Fruit fly (Drosophila melanogaster) whole organism, prepupa: ENCODE results near the gene Ance-2.

Experiments used
- Blimp-1 ChIP-seq: fragments of 200-800 bp; sonication (Bioruptor generic); optimal IDR thresholded peaks from 3 replicates; lab custom pipeline; 2017; ENCODE audit warnings: missing biosample characterization, missing genetic modification characterization, mild to moderate bottlenecking, moderate library complexity, missing genetic modification reagents
- CG10631 ChIP-seq: fragments of 200-800 bp; sonication (Bioruptor generic); optimal IDR thresholded peaks from 2 replicates; lab custom pipeline; 2016; ENCODE audit warnings: missing biosample characterization, missing genetic modification characterization
- CG11762 ChIP-seq: fragments of 200-800 bp; sonication (Bioruptor generic); optimal IDR thresholded peaks from 3 replicates; lab custom pipeline; 2016; ENCODE audit warnings: missing biosample characterization, missing genetic modification characterization; ENCODE audit not compliant: insufficient read depth
- CG15336 ChIP-seq: fragments of 200-800 bp; sonication (Bioruptor generic); IDR thresholded peaks from 2 replicates; pipeline ENCODE4 v1.3.6; 2022; ENCODE audit warnings: missing biosample characterization, missing genetic modification characterization
- CG1621 ChIP-seq: fragments of 200-800 bp; sonication (Bioruptor generic); optimal IDR thresholded peaks from 3 replicates; lab custom pipeline; 2018; ENCODE audit warnings: missing biosample characterization, mild to moderate bottlenecking, missing genetic modification characterization
- CG16779 ChIP-seq: fragments of 200-800 bp; sonication (Bioruptor generic); optimal IDR thresholded peaks from 3 replicates; lab custom pipeline; 2017; ENCODE audit warnings: missing biosample characterization, mild to moderate bottlenecking, missing genetic modification characterization
- CG3032 ChIP-seq: fragments of 200-800 bp; optimal IDR thresholded peaks from 2 replicates; lab custom pipeline; 2019; ENCODE audit warnings: missing biosample characterization, mild to moderate bottlenecking, missing genetic modification characterization, moderate library complexity
- CG3919 ChIP-seq: fragments of 200-800 bp; sonication (Bioruptor generic); optimal IDR thresholded peaks from 3 replicates; lab custom pipeline; 2016; ENCODE audit warnings: missing biosample characterization, missing genetic modification characterization
- CG4318 ChIP-seq: fragments of 200-800 bp; sonication (Bioruptor generic); optimal IDR thresholded peaks from 3 replicates; lab custom pipeline; 2017; ENCODE audit warnings: missing biosample characterization, mild to moderate bottlenecking, missing genetic modification characterization
- CG6276 ChIP-seq: fragments of 200-800 bp; sonication (Bioruptor generic); optimal IDR thresholded peaks from 2 replicates; lab custom pipeline; 2017; ENCODE audit warnings: missing biosample characterization, mild to moderate bottlenecking, missing genetic modification characterization
- CG6792 ChIP-seq: fragments of 200-800 bp; sonication (Bioruptor generic); optimal IDR thresholded peaks from 3 replicates; lab custom pipeline; 2016; ENCODE audit warnings: missing biosample characterization, missing genetic modification characterization
- CG6808 ChIP-seq: fragments of 200-800 bp; sonication (Bioruptor generic); optimal IDR thresholded peaks from 3 replicates; lab custom pipeline; 2017; ENCODE audit warnings: missing biosample characterization, missing genetic modification characterization, mild to moderate bottlenecking, moderate library complexity, missing genetic modification reagents
- CG6854 ChIP-seq: fragments of 200-800 bp; sonication (Bioruptor generic); optimal IDR thresholded peaks from 2 replicates; lab custom pipeline; 2017; ENCODE audit warnings: missing biosample characterization, mild to moderate bottlenecking, missing genetic modification characterization
- CG7368 ChIP-seq: fragments of 200-800 bp; sonication (Bioruptor generic); optimal IDR thresholded peaks from 3 replicates; lab custom pipeline; 2016; ENCODE audit warnings: missing biosample characterization, missing genetic modification characterization
- CG8119 ChIP-seq: fragments of 200-800 bp; sonication (Bioruptor generic); IDR thresholded peaks from 3 replicates; pipeline ENCODE4 v1.3.6; 2022; ENCODE audit warnings: missing biosample characterization, missing genetic modification characterization
- CG8319 ChIP-seq: fragments of 200-800 bp; sonication (Bioruptor generic); optimal IDR thresholded peaks from 3 replicates; lab custom pipeline; 2016; ENCODE audit warnings: missing biosample characterization, missing genetic modification characterization
- Eip75B ChIP-seq: fragments of 200-800 bp; sonication (Bioruptor generic); optimal IDR thresholded peaks from 3 replicates; lab custom pipeline; 2016; ENCODE audit warnings: missing biosample characterization, missing genetic modification characterization
- Eip78C ChIP-seq: fragments of 200-800 bp; sonication (Bioruptor generic); peaks from one replicate; lab custom pipeline; 2016; ENCODE audit warnings: missing biosample characterization, missing genetic modification characterization
- Eip93F ChIP-seq: fragments of 200-800 bp; sonication (Bioruptor generic); optimal IDR thresholded peaks from 2 replicates; lab custom pipeline; 2016; ENCODE audit warnings: missing biosample characterization, mild to moderate bottlenecking, missing genetic modification characterization
- Ets96B ChIP-seq: fragments of 200-800 bp; optimal IDR thresholded peaks from 2 replicates; lab custom pipeline; 2019; ENCODE audit warnings: missing biosample characterization, mild to moderate bottlenecking, missing genetic modification characterization, moderate library complexity
- Gug ChIP-seq: fragments of 200-800 bp; sonication (Bioruptor generic); IDR thresholded peaks from 2 replicates; pipeline ENCODE4 v1.3.6; 2022; ENCODE audit warnings: missing biosample characterization, missing genetic modification characterization
- Hr4 ChIP-seq: fragments of 200-800 bp; sonication (Bioruptor generic); optimal IDR thresholded peaks from 3 replicates; lab custom pipeline; 2016; ENCODE audit warnings: missing biosample characterization, missing genetic modification characterization
- Lpt ChIP-seq: fragments of 200-800 bp; sonication (Bioruptor generic); optimal IDR thresholded peaks from 3 replicates; lab custom pipeline; 2016; ENCODE audit warnings: missing biosample characterization, missing genetic modification characterization
- OdsH ChIP-seq: fragments of 200-800 bp; sonication (Bioruptor generic); optimal IDR thresholded peaks from 3 replicates; lab custom pipeline; 2016; ENCODE audit warnings: missing biosample characterization, missing genetic modification characterization
- Sox102F ChIP-seq: fragments of 200-800 bp; sonication (Bioruptor generic); optimal IDR thresholded peaks from 2 replicates; lab custom pipeline; 2016; ENCODE audit warnings: missing biosample characterization, mild to moderate bottlenecking, missing genetic modification characterization
- Sox14 ChIP-seq: fragments of 200-800 bp; sonication (Bioruptor generic); optimal IDR thresholded peaks from 3 replicates; lab custom pipeline; 2016; ENCODE audit warnings: missing biosample characterization, missing genetic modification characterization
- Sox15 ChIP-seq: fragments of 200-800 bp; sonication (Bioruptor generic); optimal IDR thresholded peaks from 3 replicates; lab custom pipeline; 2016; ENCODE audit warnings: missing biosample characterization, missing genetic modification characterization
- acj6 ChIP-seq: fragments of 200-800 bp; sonication (Bioruptor generic); optimal IDR thresholded peaks from 3 replicates; lab custom pipeline; 2016; ENCODE audit warnings: missing biosample characterization, missing genetic modification characterization
- dac ChIP-seq: fragments of 200-800 bp; sonication (Bioruptor generic); optimal IDR thresholded peaks from 2 replicates; lab custom pipeline; 2017; ENCODE audit warnings: missing biosample characterization, mild to moderate bottlenecking, missing genetic modification characterization
- dsx ChIP-seq: fragments of 200-800 bp; optimal IDR thresholded peaks from 3 replicates; lab custom pipeline; 2019; ENCODE audit warnings: missing biosample characterization, mild to moderate bottlenecking, missing genetic modification characterization, moderate library complexity; ENCODE audit not compliant: poor library complexity, severe bottlenecking
- fd85E ChIP-seq: fragments of 200-800 bp; sonication (Bioruptor generic); optimal IDR thresholded peaks from 3 replicates; lab custom pipeline; 2016; ENCODE audit warnings: missing biosample characterization, missing genetic modification characterization
- fkh ChIP-seq: fragments of 200-800 bp; sonication (Bioruptor generic); optimal IDR thresholded peaks from 3 replicates; lab custom pipeline; 2017; ENCODE audit warnings: missing biosample characterization, mild to moderate bottlenecking, missing genetic modification characterization, moderate library complexity
- salr ChIP-seq, 2 experiments: fragments of 200-800 bp; sonication (Bioruptor generic); optimal IDR thresholded peaks; 3 replicates each; lab custom pipeline; 2016 to 2018; ENCODE audit warnings: missing biosample characterization in 2 of 2, missing genetic modification characterization in 2 of 2, mild to moderate bottlenecking in 1 of 2
- spab ChIP-seq: fragments of 200-800 bp; sonication (Bioruptor generic); optimal IDR thresholded peaks from 2 replicates; lab custom pipeline; 2017; ENCODE audit warnings: missing biosample characterization, mild to moderate bottlenecking, missing genetic modification characterization, missing genetic modification reagents
- ss ChIP-seq, 2 experiments: fragments of 200-800 bp; sonication (Bioruptor generic); optimal IDR thresholded peaks; 2 replicates in 1 of 2; 3 replicates in 1 of 2; lab custom pipeline; 2017 to 2018; ENCODE audit warnings: mild to moderate bottlenecking in 2 of 2, missing biosample characterization in 2 of 2, missing genetic modification characterization in 2 of 2, moderate library complexity in 1 of 2
- svp ChIP-seq: fragments of 200-800 bp; sonication (Bioruptor generic); peaks from one replicate; lab custom pipeline; 2016; ENCODE audit warnings: missing biosample characterization, missing genetic modification characterization
- topi ChIP-seq: fragments of 200-800 bp; sonication (Bioruptor generic); optimal IDR thresholded peaks from 3 replicates; lab custom pipeline; 2016; ENCODE audit warnings: missing biosample characterization, missing genetic modification characterization
- vri ChIP-seq: fragments of 200-800 bp; sonication (Bioruptor generic); optimal IDR thresholded peaks from 3 replicates; lab custom pipeline; 2016; ENCODE audit warnings: missing biosample characterization, mild to moderate bottlenecking, missing genetic modification characterization

Ance-2 gene

dm6 chr2L:13884678-13885303 is 24.3 kb upstream of the Ance-2 start (continued):
- TF ChIP-seq Gug, result no peak
- TF ChIP-seq CG3919 (GFP tag; lab: Kevin White, UChicago), result peak; percentile 46
- no peak for TF ChIP-seq fkh
- peak; percentile 10 for TF ChIP-seq CG6276 (GFP tag; lab: Kevin White, UChicago)
- peak; percentile 43 for TF ChIP-seq CG3032 (tag; lab: Kevin White, UChicago)
- TF ChIP-seq Eip78C (GFP tag; lab: Kevin White, UChicago), result peak; percentile 90
- peak; percentile 13 for TF ChIP-seq CG8319 (GFP tag; lab: Kevin White, UChicago)
- TF ChIP-seq CG15336 (GFP tag; lab: Robert Waterston, UW), result 0 out of 2 replicates have a peak, but pooled peaks have one; percentile 7
- TF ChIP-seq CG8119 (GFP tag; lab: Robert Waterston, UW), result no peak
- TF ChIP-seq Eip75B (GFP tag; lab: Kevin White, UChicago), result no peak
- TF ChIP-seq vri (GFP tag; lab: Kevin White, UChicago), result no peak
- no peak for TF ChIP-seq dsx (GFP tag; lab: Kevin White, UChicago)
- TF ChIP-seq CG1621 (tag; lab: Kevin White, UChicago), result no peak
- TF ChIP-seq fd85E, result no peak
- peak in 1 of 2 experiments; percentile 5 for TF ChIP-seq salr (GFP tag; optimal IDR thresholded peaks at IDR 0.05; lab: Kevin White, UChicago)
- no peak for TF ChIP-seq CG7368
- peak; percentile 34 for TF ChIP-seq Blimp-1 (GFP tag; lab: Kevin White, UChicago)
- TF ChIP-seq Sox15, result no peak
- TF ChIP-seq CG4318 (GFP tag; lab: Kevin White, UChicago), result no peak
- no peak for TF ChIP-seq Hr4 (GFP tag; lab: Kevin White, UChicago)
- TF ChIP-seq CG10631, result no peak

- TF ChIP-seq CG6808 (GFP tag; lab: Kevin White, UChicago), result peak; percentile 15
- TF ChIP-seq topi (GFP tag; lab: Kevin White, UChicago), result peak; percentile 1
- TF ChIP-seq svp, result peak; percentile 65
- peak; percentile 20 for TF ChIP-seq Eip78C (GFP tag; lab: Kevin White, UChicago)
- peak in 1 of 2 experiments; percentile 5 for TF ChIP-seq ss (GFP tag; optimal IDR thresholded peaks at IDR 0.05; lab: Kevin White, UChicago)
- peak; percentile 54 for TF ChIP-seq vri (GFP tag; lab: Kevin White, UChicago)
- TF ChIP-seq Gug, result no peak
- no peak for TF ChIP-seq spab (GFP tag; lab: Kevin White, UChicago)
- TF ChIP-seq OdsH, result no peak
- no peak for TF ChIP-seq Sox14 (GFP tag; lab: Kevin White, UChicago)
- no peak for TF ChIP-seq CG11762 (GFP tag; lab: Kevin White, UChicago)
- TF ChIP-seq Blimp-1 (GFP tag; lab: Kevin White, UChicago), result peak; percentile 8
- TF ChIP-seq Eip93F, result peak; percentile 69
- TF ChIP-seq CG6854, result peak; percentile 58
- peak; percentile 59 for TF ChIP-seq fkh
- no peak for TF ChIP-seq Ets96B
These were observed 22.6 kb upstream of the Ance-2 start for dm6 chr2L:13886326-13887073.

- peak; percentile 52 for TF ChIP-seq vri (GFP tag; lab: Kevin White, UChicago)
- TF ChIP-seq dac (GFP tag; lab: Kevin White, UChicago), result no peak
These were observed 19.2 kb upstream of the Ance-2 start for dm6 chr2L:13889934-13890333.

- TF ChIP-seq CG6808 (GFP tag; lab: Kevin White, UChicago), result no peak
- TF ChIP-seq Lpt (GFP tag; lab: Kevin White, UChicago), result no peak
- TF ChIP-seq fkh, result no peak
- TF ChIP-seq CG16779 (tag; lab: Kevin White, UChicago), result no peak
- no peak for TF ChIP-seq CG6792 (GFP tag; lab: Kevin White, UChicago)
- no peak for TF ChIP-seq Blimp-1 (GFP tag; lab: Kevin White, UChicago)
- TF ChIP-seq Sox14 (GFP tag; lab: Kevin White, UChicago), result no peak
- no peak for TF ChIP-seq acj6 (GFP tag; lab: Kevin White, UChicago)
- no peak for TF ChIP-seq Sox102F (GFP tag; lab: Kevin White, UChicago)
- no peak for TF ChIP-seq Eip78C (GFP tag; lab: Kevin White, UChicago)
- TF ChIP-seq dac (GFP tag; lab: Kevin White, UChicago), result no peak
- TF ChIP-seq topi (GFP tag; lab: Kevin White, UChicago), result no peak
- no peak for TF ChIP-seq fd85E
These were observed 16.3 kb upstream of the Ance-2 start for dm6 chr2L:13892826-13893225.
